Fruit fly (Drosophila melanogaster): ENCODE results near the gene CG14367.

CG14367 gene

DNA sequence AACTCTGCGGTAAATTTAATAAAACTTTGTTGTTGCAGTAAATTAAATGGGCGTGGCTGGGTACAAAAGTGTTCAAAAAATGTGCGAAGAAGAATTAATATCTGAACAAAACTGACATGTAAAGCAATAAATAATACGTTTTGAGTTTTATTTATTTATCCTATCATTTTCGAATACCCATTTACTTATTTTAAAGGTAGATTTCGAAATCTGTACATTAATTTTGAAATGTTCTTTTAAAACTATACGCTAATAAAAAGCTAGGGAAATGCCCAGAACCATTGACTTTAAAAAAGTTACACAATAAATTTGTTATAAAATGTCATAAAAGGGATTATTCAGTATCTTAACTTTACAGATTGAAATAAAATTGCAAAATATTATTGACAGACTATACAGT lies 17.9 kb downstream of the CG14367 start, which contains the start of the genes primo-1 and primo-2:
TSS of gene primo-1 (minus strand) at position 101 of the 400 bp plus-strand sequence.
TSS of gene primo-2 (minus strand) at position 101 of the 400 bp plus-strand sequence.
- TF ChIP-seq CG8119 (GFP tag; IDR thresholded peaks at IDR 0.05) (no peak), CG10631 (GFP tag; optimal IDR thresholded peaks at IDR 0.05) (no peak), Sox14 (GFP tag; optimal IDR thresholded peaks at IDR 0.05) (no peak), fd85E (GFP tag; optimal IDR thresholded peaks at IDR 0.05) (no peak), Met (GFP tag; optimal IDR thresholded peaks at IDR 0.05) (no peak)

DNA sequence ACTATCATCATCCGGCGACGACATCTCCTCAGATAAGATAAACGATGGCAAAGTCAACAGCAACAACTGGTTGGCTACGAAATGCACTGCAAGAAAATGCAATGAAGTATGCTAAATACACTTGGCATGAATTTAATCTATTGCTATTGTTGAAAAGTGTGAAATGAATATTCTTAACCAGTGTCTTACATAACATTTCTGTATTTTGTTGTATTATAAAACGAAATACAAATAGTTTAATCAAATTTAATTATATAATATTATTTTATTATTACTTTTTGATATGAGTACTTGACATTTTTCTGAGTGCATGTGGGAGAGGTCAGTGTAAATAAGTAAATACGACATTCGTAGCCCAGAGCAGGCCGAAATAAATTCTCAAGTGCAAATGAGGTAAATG lies 19.7 kb downstream of the CG14367 start:
- TF ChIP-seq dsx (GFP tag; optimal IDR thresholded peaks at IDR 0.05; ENCODE audit: poor library complexity, severe bottlenecking): peak; percentile 52
- TF ChIP-seq CG3032 (tag; optimal IDR thresholded peaks at IDR 0.05): peak; percentile 54
- TF ChIP-seq esn (GFP tag; optimal IDR thresholded peaks at IDR 0.05): no peak
- TF ChIP-seq Gug (GFP tag; IDR thresholded peaks at IDR 0.05): peak; percentile 62
- TF ChIP-seq lz (GFP tag; optimal IDR thresholded peaks at IDR 0.05): no peak
- TF ChIP-seq CG15336 (GFP tag; IDR thresholded peaks at IDR 0.05): peak; percentile 78
- TF ChIP-seq eg (GFP tag; IDR thresholded peaks at IDR 0.05): peak; percentile 64; the same call in 2 of the 3 replicates
- TF ChIP-seq Hr39 (GFP tag; optimal IDR thresholded peaks at IDR 0.05): no peak
- peak; percentile 60 for TF ChIP-seq CG8632 (GFP tag; optimal IDR thresholded peaks at IDR 0.05)
- peak; percentile 48 for TF ChIP-seq CG10631 (GFP tag; optimal IDR thresholded peaks at IDR 0.05)
- no peak for TF ChIP-seq CG1621 (tag; optimal IDR thresholded peaks at IDR 0.05)
- peak; percentile 36 for TF ChIP-seq spab (GFP tag; optimal IDR thresholded peaks at IDR 0.05)
- TF ChIP-seq Ets21C (GFP tag; optimal IDR thresholded peaks at IDR 0.05): no peak
- peak; percentile 59 for TF ChIP-seq CG4318 (GFP tag; optimal IDR thresholded peaks at IDR 0.05)
- TF ChIP-seq Sox15 (GFP tag; optimal IDR thresholded peaks at IDR 0.05): no peak
- peak; percentile 57 for TF ChIP-seq achi (GFP tag; optimal IDR thresholded peaks at IDR 0.05)
- no peak for TF ChIP-seq vri (GFP tag; optimal IDR thresholded peaks at IDR 0.05)
- TF ChIP-seq Ets96B (tag; optimal IDR thresholded peaks at IDR 0.05): peak; percentile 69
- TF ChIP-seq fd59A (GFP tag; optimal IDR thresholded peaks at IDR 0.05): no peak
- TF ChIP-seq CG8119 (GFP tag; IDR thresholded peaks at IDR 0.05): peak; percentile 79
- TF ChIP-seq Sox102F (GFP tag; optimal IDR thresholded peaks at IDR 0.05): no peak
- TF ChIP-seq CG8319 (GFP tag; optimal IDR thresholded peaks at IDR 0.05): no peak
- TF ChIP-seq CG11762 (GFP tag; optimal IDR thresholded peaks at IDR 0.05; ENCODE audit: insufficient read depth): peak; percentile 5
- TF ChIP-seq CG6854 (GFP tag; optimal IDR thresholded peaks at IDR 0.05): no peak
- TF ChIP-seq Smox (GFP tag; optimal IDR thresholded peaks at IDR 0.05): no peak
- peak; percentile 39 for TF ChIP-seq Lpt (GFP tag; optimal IDR thresholded peaks at IDR 0.05)
- peak; percentile 52 for TF ChIP-seq CG34406 (GFP tag; optimal IDR thresholded peaks at IDR 0.05)
- peak; percentile 48 for TF ChIP-seq CG3919 (GFP tag; optimal IDR thresholded peaks at IDR 0.05)
- TF ChIP-seq ss (GFP tag; optimal IDR thresholded peaks at IDR 0.05): peak; percentile 52 to 68
- TF ChIP-seq pdm3 (GFP tag; optimal IDR thresholded peaks at IDR 0.05): peak; percentile 40
- peak; percentile 39 for TF ChIP-seq Hr4 (GFP tag; optimal IDR thresholded peaks at IDR 0.05)
- no peak for TF ChIP-seq Eip93F (GFP tag; optimal IDR thresholded peaks at IDR 0.05)
- peak; percentile 49 for TF ChIP-seq CG9139 (GFP tag; optimal IDR thresholded peaks at IDR 0.05)
- no peak for TF ChIP-seq Eip75B (GFP tag; optimal IDR thresholded peaks at IDR 0.05)
- peak; percentile 34 for TF ChIP-seq net (GFP tag; optimal IDR thresholded peaks at IDR 0.05)
- TF ChIP-seq OdsH (GFP tag; optimal IDR thresholded peaks at IDR 0.05): peak; percentile 60
- TF ChIP-seq svp (GFP tag): no peak
- TF ChIP-seq acj6 (GFP tag; optimal IDR thresholded peaks at IDR 0.05): peak; percentile 32
- TF ChIP-seq fkh (GFP tag; optimal IDR thresholded peaks at IDR 0.05): peak; percentile 41
- TF ChIP-seq CG16779 (tag; optimal IDR thresholded peaks at IDR 0.05): peak; percentile 40
- TF ChIP-seq CG32006 (GFP tag; optimal IDR thresholded peaks at IDR 0.05): peak; percentile 80
- no peak for TF ChIP-seq fd85E (GFP tag; optimal IDR thresholded peaks at IDR 0.05)
- no peak for TF ChIP-seq Met (GFP tag; optimal IDR thresholded peaks at IDR 0.05)
- TF ChIP-seq cyc (GFP tag; optimal IDR thresholded peaks at IDR 0.05): no peak
- peak; percentile 38; the same call in 1 of the 3 replicates for TF ChIP-seq CG6163 (GFP tag; IDR thresholded peaks at IDR 0.05)
- TF ChIP-seq Blimp-1 (GFP tag; optimal IDR thresholded peaks at IDR 0.05): no peak
- TF ChIP-seq dac (GFP tag; optimal IDR thresholded peaks at IDR 0.05): no peak
- peak; percentile 49 for TF ChIP-seq CG6808 (GFP tag; optimal IDR thresholded peaks at IDR 0.05)
